Worm (Caenorhabditis elegans): ENCODE data around the gene let-4.

The let-4 gene

ce11 chrX:14621207-14621606 lies 43.5 kb downstream of the let-4 start:
- TF ChIP-seq tbx-2 (tag; optimal IDR thresholded peaks at IDR 0.05) (no peak), ceh-31 (tag; optimal IDR thresholded peaks at IDR 0.05) (no peak), dve-1 (tag; optimal IDR thresholded peaks at IDR 0.05) (no peak), rnt-1 (tag; optimal IDR thresholded peaks at IDR 0.05) (no peak), madf-2 (tag; optimal IDR thresholded peaks at IDR 0.05) (no peak)

- TF ChIP-seq sdc-2 (tag; optimal IDR thresholded peaks at IDR 0.05), result no peak
- TF ChIP-seq ama-1 (optimal IDR thresholded peaks at IDR 0.05), result no peak
- TF ChIP-seq ceh-31 (tag; optimal IDR thresholded peaks at IDR 0.05), result no peak
- TF ChIP-seq hlh-30 (tag; optimal IDR thresholded peaks at IDR 0.05; ENCODE audit: insufficient read depth), result no peak
- TF ChIP-seq lim-6 (tag; optimal IDR thresholded peaks at IDR 0.05), result no peak
- TF ChIP-seq elt-4 (tag; optimal IDR thresholded peaks at IDR 0.05), result no peak
- TF ChIP-seq fax-1 (tag; optimal IDR thresholded peaks at IDR 0.05), result no peak
Observed at ce11 chrX:14628816-14629215, 51.1 kb downstream of the let-4 start, which contains the start of gene F54E4.2. Gene F54E4.2, minus strand, starts transcription at chrX:14628916.
